Worm (Caenorhabditis elegans) whole organism, L4/young adult: ENCODE measurements around the gene fem-1.
A peak's percentile ranks its signal among the peaks of the same experiment; 100 is the strongest.

Source experiments
- W03F9.2 ChIP-seq: fragments of 150-350 bp; optimal IDR thresholded peaks from 2 replicates; lab custom pipeline; 2014; ENCODE audit warnings: missing biosample characterization, missing genetic modification characterization
- dao-5 ChIP-seq: sonication (generic microtip); optimal IDR thresholded peaks from 2 replicates; lab custom pipeline; 2016; ENCODE audit warnings: missing genotype, missing genetic modification characterization, moderate library complexity, missing compliant biosample characterization
- him-1 ChIP-seq: sonication (generic microtip); optimal IDR thresholded peaks from 2 replicates; lab custom pipeline; 2016; ENCODE audit warnings: missing genotype, missing genetic modification reagents, missing genetic modification characterization, missing compliant biosample characterization

- no peak for TF ChIP-seq him-1 (tag; lab: Kevin White, UChicago)
- TF ChIP-seq dao-5 (tag; lab: Kevin White, UChicago): no peak
- TF ChIP-seq W03F9.2: peak; percentile 31
Observed at ce11 chrIV:5548843-5549242, 11.1 kb upstream of the fem-1 start.
